Worm (Caenorhabditis elegans) whole organism, L1 larva: Measurements from ENCODE around the gene C11H1.5.

Experiments used
- C04F5.9 ChIP-seq: sonication (generic microtip); optimal IDR thresholded peaks from 2 replicates; lab custom pipeline; 2016; ENCODE audit warnings: missing genetic modification characterization, missing compliant biosample characterization
- C16A3.4 ChIP-seq: fragments of 150-350 bp; optimal IDR thresholded peaks from 2 replicates; lab custom pipeline; 2014; ENCODE audit warnings: missing biosample characterization, missing genetic modification characterization
- C34B4.2 ChIP-seq: sonication (generic microtip); optimal IDR thresholded peaks from 2 replicates; lab custom pipeline; 2017; ENCODE audit warnings: mild to moderate bottlenecking, missing genetic modification characterization, missing compliant biosample characterization
- aha-1 ChIP-seq: fragments of 150-350 bp; optimal IDR thresholded peaks from 2 replicates; lab custom pipeline; 2014; ENCODE audit warnings: missing biosample characterization, missing genetic modification characterization
- ama-1 ChIP-seq: fragments of 150-350 bp; optimal IDR thresholded peaks from 2 replicates; lab custom pipeline; 2014
- ceh-63 ChIP-seq: fragments of 200-800 bp; sonication (Bioruptor generic); optimal IDR thresholded peaks from 2 replicates; lab custom pipeline; 2018; ENCODE audit warnings: mild to moderate bottlenecking, missing genetic modification characterization, missing compliant biosample characterization
- ces-1 ChIP-seq: fragments of 150-350 bp; optimal IDR thresholded peaks from 2 replicates; lab custom pipeline; 2014; ENCODE audit warnings: missing biosample characterization, missing genetic modification reagents, missing genetic modification characterization
- dpl-1 ChIP-seq, 3 experiments: fragments of 150-350 bp in 2 of 3; sonication (generic microtip) in 1 of 3; optimal IDR thresholded peaks; 2 replicates each; lab custom pipeline; 2014 to 2017; ENCODE audit warnings: missing biosample characterization in 3 of 3, missing genetic modification characterization in 3 of 3, missing genetic modification reagents in 3 of 3
- dsc-1 ChIP-seq: sonication (generic microtip); optimal IDR thresholded peaks from 2 replicates; lab custom pipeline; 2016; ENCODE audit warnings: mild to moderate bottlenecking, missing genetic modification characterization, missing compliant biosample characterization
- efl-1 ChIP-seq, 4 experiments: fragments of 150-350 bp; optimal IDR thresholded peaks in 3 of 4; peaks in 1 of 4; 1 replicate in 1 of 4; 2 replicates in 3 of 4; lab custom pipeline; 2014; ENCODE audit warnings: missing biosample characterization in 2 of 4, missing genetic modification characterization in 2 of 4, missing genetic modification reagents in 2 of 4
- efl-3 ChIP-seq: fragments of 200-800 bp; sonication (Bioruptor generic); optimal IDR thresholded peaks from 2 replicates; lab custom pipeline; 2018; ENCODE audit warnings: mild to moderate bottlenecking, missing genetic modification characterization, missing compliant biosample characterization
- egl-13 ChIP-seq: sonication (generic microtip); optimal IDR thresholded peaks from 2 replicates; lab custom pipeline; 2016; ENCODE audit warnings: missing genotype, missing genetic modification reagents, missing genetic modification characterization, missing compliant biosample characterization
- elt-2 ChIP-seq: sonication (generic microtip); optimal IDR thresholded peaks from 2 replicates; lab custom pipeline; 2016; ENCODE audit warnings: missing genetic modification characterization, mild to moderate bottlenecking, inconsistent platforms, missing compliant biosample characterization, missing genetic modification reagents
- fkh-4 ChIP-seq: sonication (generic microtip); optimal IDR thresholded peaks from 2 replicates; lab custom pipeline; 2016; ENCODE audit warnings: missing compliant biosample characterization, missing genetic modification characterization, borderline replicate concordance
- fkh-8 ChIP-seq: sonication (generic microtip); optimal IDR thresholded peaks from 2 replicates; lab custom pipeline; 2016; ENCODE audit warnings: mild to moderate bottlenecking, missing genetic modification characterization, missing compliant biosample characterization
- grh-1 ChIP-seq: fragments of 200-800 bp; sonication (Bioruptor generic); IDR thresholded peaks from 2 replicates; pipeline ENCODE4 v1.3.6; 2022; ENCODE audit warnings: missing genetic modification reagents, missing genetic modification characterization, missing compliant biosample characterization
- hlh-4 ChIP-seq: sonication (generic microtip); optimal IDR thresholded peaks from 2 replicates; lab custom pipeline; 2016; ENCODE audit warnings: mild to moderate bottlenecking, missing genetic modification characterization, missing compliant biosample characterization
- jun-1 ChIP-seq: fragments of 150-350 bp; optimal IDR thresholded peaks from 2 replicates; lab custom pipeline; 2014; ENCODE audit warnings: missing biosample characterization, missing genetic modification reagents, missing genetic modification characterization
- lin-14 ChIP-seq: fragments of 200-800 bp; sonication (Bioruptor generic); optimal IDR thresholded peaks from 2 replicates; lab custom pipeline; 2018; ENCODE audit warnings: mild to moderate bottlenecking, missing genetic modification characterization, moderate library complexity, missing compliant biosample characterization
- lin-35 ChIP-seq, 2 experiments: fragments of 150-350 bp; optimal IDR thresholded peaks; 2 replicates each; lab custom pipeline; 2014; ENCODE audit warnings: missing biosample characterization in 2 of 2, missing genetic modification characterization in 2 of 2, missing genetic modification reagents in 2 of 2
- lir-3 ChIP-seq: sonication (generic microtip); optimal IDR thresholded peaks from 2 replicates; lab custom pipeline; 2016; ENCODE audit warnings: mild to moderate bottlenecking, missing genetic modification characterization, moderate library complexity, missing compliant biosample characterization; ENCODE audit not compliant: poor library complexity
- mab-9 ChIP-seq: fragments of 200-800 bp; sonication (Bioruptor generic); IDR thresholded peaks from 2 replicates; pipeline ENCODE4 v1.3.6; 2022; ENCODE audit warnings: missing genetic modification reagents, missing genetic modification characterization, missing compliant biosample characterization
- mdl-1 ChIP-seq, 2 experiments: fragments of 150-350 bp; optimal IDR thresholded peaks; 2 replicates each; lab custom pipeline; 2014 to 2017; ENCODE audit warnings: missing biosample characterization in 2 of 2, missing genetic modification characterization in 2 of 2, inconsistent platforms in 1 of 2
- mef-2 ChIP-seq: fragments of 150-350 bp; optimal IDR thresholded peaks from 2 replicates; lab custom pipeline; 2014; ENCODE audit warnings: missing biosample characterization, missing genetic modification characterization
- nhr-11 ChIP-seq: fragments of 150-350 bp; optimal IDR thresholded peaks from 2 replicates; lab custom pipeline; 2014; ENCODE audit warnings: missing biosample characterization, missing genetic modification characterization
- nhr-20 ChIP-seq: sonication (generic microtip); optimal IDR thresholded peaks from 2 replicates; lab custom pipeline; 2016; ENCODE audit warnings: mild to moderate bottlenecking, missing genetic modification characterization, missing compliant biosample characterization
- nhr-28 ChIP-seq: fragments of 150-350 bp; optimal IDR thresholded peaks from 2 replicates; lab custom pipeline; 2014; ENCODE audit warnings: missing biosample characterization, missing genetic modification characterization
- nhr-71 ChIP-seq: sonication (generic microtip); optimal IDR thresholded peaks from 2 replicates; lab custom pipeline; 2016; ENCODE audit warnings: mild to moderate bottlenecking, missing genetic modification characterization, moderate library complexity, missing compliant biosample characterization
- nhr-76 ChIP-seq: sonication (generic microtip); optimal IDR thresholded peaks from 2 replicates; lab custom pipeline; 2017; ENCODE audit warnings: missing biosample characterization, missing genetic modification characterization
- nhr-77 ChIP-seq: fragments of 150-350 bp; optimal IDR thresholded peaks from 2 replicates; lab custom pipeline; 2014; ENCODE audit warnings: missing biosample characterization, missing genetic modification characterization
- nhr-85 ChIP-seq: sonication (generic microtip); peaks from one replicate; lab custom pipeline; 2016; ENCODE audit warnings: missing genetic modification characterization, inconsistent platforms, missing compliant biosample characterization
- pag-3 ChIP-seq: sonication (generic microtip); optimal IDR thresholded peaks from 2 replicates; lab custom pipeline; 2017; ENCODE audit warnings: missing genetic modification characterization, mild to moderate bottlenecking, missing compliant biosample characterization, antibody characterized with exemption, borderline replicate concordance; ENCODE audit not compliant: insufficient read depth
- rnt-1 ChIP-seq: sonication (generic microtip); optimal IDR thresholded peaks from 2 replicates; lab custom pipeline; 2016; ENCODE audit warnings: mild to moderate bottlenecking, missing genetic modification characterization, moderate library complexity, missing compliant biosample characterization
- snu-23 ChIP-seq: sonication (generic microtip); optimal IDR thresholded peaks from 2 replicates; lab custom pipeline; 2016; ENCODE audit warnings: missing genetic modification characterization, missing compliant biosample characterization
- sptf-1 ChIP-seq: fragments of 150-350 bp; optimal IDR thresholded peaks from 2 replicates; lab custom pipeline; 2014; ENCODE audit warnings: missing biosample characterization, missing genetic modification characterization
- tlp-1 ChIP-seq: fragments of 150-350 bp; optimal IDR thresholded peaks from 2 replicates; lab custom pipeline; 2014; ENCODE audit warnings: missing biosample characterization, missing genetic modification characterization
- unc-86 ChIP-seq: sonication (generic microtip); optimal IDR thresholded peaks from 2 replicates; lab custom pipeline; 2016; ENCODE audit warnings: missing genetic modification characterization, missing compliant biosample characterization
- vab-15 ChIP-seq: sonication (generic microtip); optimal IDR thresholded peaks from 2 replicates; lab custom pipeline; 2017; ENCODE audit warnings: missing genotype, mild to moderate bottlenecking, missing genetic modification characterization, missing compliant biosample characterization
- xbp-1 ChIP-seq: sonication (generic microtip); optimal IDR thresholded peaks from 2 replicates; lab custom pipeline; 2016; ENCODE audit warnings: missing genetic modification characterization, missing compliant biosample characterization
- zag-1 ChIP-seq: fragments of 150-350 bp; optimal IDR thresholded peaks from 2 replicates; lab custom pipeline; 2014; ENCODE audit warnings: missing biosample characterization, missing genetic modification characterization
- zip-4 ChIP-seq: fragments of 200-800 bp; sonication (Bioruptor generic); optimal IDR thresholded peaks from 2 replicates; lab custom pipeline; 2018; ENCODE audit warnings: mild to moderate bottlenecking, missing genetic modification characterization, moderate library complexity, missing compliant biosample characterization
- ztf-11 ChIP-seq, 2 experiments: sonication (generic microtip); optimal IDR thresholded peaks; 2 replicates each; lab custom pipeline; 2016 to 2017; ENCODE audit warnings: missing genetic modification characterization in 2 of 2, missing biosample characterization in 1 of 2, missing compliant biosample characterization in 1 of 2

The C11H1.5 gene

ce11 chrX:14340381-14340780 lies 37.4 kb upstream of the C11H1.5 start, which contains the start of gene sel-7:
sel-7 (minus strand) TSS chrX:14340481.
- TF ChIP-seq ceh-63 (GFP tag; lab: Kevin White, UChicago) (no peak), elt-2 (no peak), nhr-77 (tag; lab: Kevin White, UChicago) (no peak), dpl-1 (GFP tag; optimal IDR thresholded peaks at IDR 0.05; lab: Kevin White, UChicago) (no peak), ztf-11 (tag; optimal IDR thresholded peaks at IDR 0.05; lab: Kevin White, UChicago) (no peak), ces-1 (GFP tag; lab: Kevin White, UChicago) (no peak), xbp-1 (tag; lab: Kevin White, UChicago) (no peak), C34B4.2 (tag; lab: Kevin White, UChicago) (no peak), mab-9 (no peak), nhr-11 (tag; lab: Kevin White, UChicago) (no peak), mdl-1 (tag; optimal IDR thresholded peaks at IDR 0.05; lab: Kevin White, UChicago) (no peak), jun-1 (tag; lab: Kevin White, UChicago) (no peak), lir-3 (tag; lab: Kevin White, UChicago) (no peak)

- TF ChIP-seq mef-2: no peak
- TF ChIP-seq zag-1 (tag; lab: Kevin White, UChicago): no peak
- no peak for TF ChIP-seq nhr-71
- TF ChIP-seq nhr-20 (tag; lab: Kevin White, UChicago): no peak
- no peak for TF ChIP-seq lin-35 (GFP tag; optimal IDR thresholded peaks at IDR 0.05; lab: Kevin White, UChicago)
- TF ChIP-seq nhr-28 (tag; lab: Kevin White, UChicago): no peak
- TF ChIP-seq vab-15 (tag; lab: Kevin White, UChicago): no peak
- no peak for TF ChIP-seq sptf-1 (tag; lab: Kevin White, UChicago)
- TF ChIP-seq efl-1 (optimal IDR thresholded peaks at IDR 0.05; lab: Kevin White, UChicago): no peak
- peak in 1 of 2 experiments; percentile 72 for TF ChIP-seq efl-1 (GFP tag; optimal IDR thresholded peaks at IDR 0.05 in 1 of 2; lab: Kevin White, UChicago)
Measured at ce11 chrX:14339723-14340122, 36.7 kb upstream of the C11H1.5 start.

- TF ChIP-seq efl-3 (GFP tag; lab: Kevin White, UChicago): no peak
- no peak for TF ChIP-seq vab-15 (tag; lab: Kevin White, UChicago)
- no peak for TF ChIP-seq C04F5.9
- TF ChIP-seq egl-13 (tag; lab: Kevin White, UChicago): no peak
- no peak for TF ChIP-seq lin-35 (GFP tag; optimal IDR thresholded peaks at IDR 0.05; lab: Kevin White, UChicago)
- TF ChIP-seq dsc-1 (tag; lab: Kevin White, UChicago): no peak
- TF ChIP-seq fkh-4 (tag; lab: Kevin White, UChicago): no peak
- TF ChIP-seq fkh-8: no peak
- TF ChIP-seq pag-3 (tag; lab: Kevin White, UChicago): no peak
- TF ChIP-seq zag-1 (tag; lab: Kevin White, UChicago): no peak
- no peak for TF ChIP-seq aha-1
- TF ChIP-seq tlp-1 (tag; lab: Kevin White, UChicago): no peak
- no peak for TF ChIP-seq lir-3 (tag; lab: Kevin White, UChicago)
- TF ChIP-seq jun-1 (tag; lab: Kevin White, UChicago): no peak
- TF ChIP-seq mab-9: no peak
- TF ChIP-seq xbp-1 (tag; lab: Kevin White, UChicago): no peak
- no peak for TF ChIP-seq mdl-1 (tag; optimal IDR thresholded peaks at IDR 0.05; lab: Kevin White, UChicago)
- no peak for TF ChIP-seq unc-86 (tag; lab: Kevin White, UChicago)
- no peak for TF ChIP-seq ama-1 (lab: Kevin White, UChicago)
- no peak for TF ChIP-seq hlh-4 (tag; lab: Kevin White, UChicago)
Measured at ce11 chrX:14338896-14339295, 35.9 kb upstream of the C11H1.5 start.

ce11 chrX:14335621-14336020 lies 32.6 kb upstream of the C11H1.5 start:
- TF ChIP-seq nhr-85 (no peak), nhr-76 (tag; lab: Kevin White, UChicago) (no peak), zip-4 (GFP tag; lab: Kevin White, UChicago) (no peak), C16A3.4 (tag; lab: Kevin White, UChicago) (no peak), snu-23 (GFP tag; lab: Kevin White, UChicago) (no peak), rnt-1 (tag; lab: Kevin White, UChicago) (peak; percentile 14), dsc-1 (tag; lab: Kevin White, UChicago) (no peak), lin-14 (GFP tag; lab: Kevin White, UChicago) (peak; percentile 25), efl-1 (optimal IDR thresholded peaks at IDR 0.05; lab: Kevin White, UChicago) (no peak), efl-1 (GFP tag; optimal IDR thresholded peaks at IDR 0.05 in 1 of 2; lab: Kevin White, UChicago) (no peak), grh-1 (no peak)
